Worm (Caenorhabditis elegans) whole organism, mixed stage, embryonic: Measurements from ENCODE around the gene Y57E12B.11.

Experiments used
- M03D4.4 ChIP-seq: sonication (generic microtip); optimal IDR thresholded peaks from 2 replicates; lab custom pipeline; 2017; ENCODE audit warnings: mild to moderate bottlenecking, missing genetic modification characterization, missing compliant biosample characterization
- bed-3 ChIP-seq: fragments of 200-800 bp; sonication (Bioruptor generic); optimal IDR thresholded peaks from 3 replicates; lab custom pipeline; 2018; ENCODE audit warnings: mild to moderate bottlenecking, missing genetic modification characterization, moderate library complexity, missing compliant biosample characterization
- blmp-1 ChIP-seq: fragments of 150-350 bp; optimal IDR thresholded peaks from 2 replicates; lab custom pipeline; 2014; ENCODE audit warnings: missing biosample characterization, missing genetic modification characterization
- ceh-39 ChIP-seq: fragments of 150-350 bp; optimal IDR thresholded peaks from 2 replicates; lab custom pipeline; 2014; ENCODE audit warnings: missing biosample characterization, missing genetic modification characterization
- ceh-43 ChIP-seq: fragments of 200-800 bp; sonication (Bioruptor generic); optimal IDR thresholded peaks from 2 replicates; lab custom pipeline; 2018; ENCODE audit warnings: mild to moderate bottlenecking, missing genetic modification characterization, moderate library complexity, missing compliant biosample characterization
- ceh-83 ChIP-seq: fragments of 200-800 bp; sonication (Bioruptor generic); optimal IDR thresholded peaks from 2 replicates; lab custom pipeline; 2018; ENCODE audit warnings: mild to moderate bottlenecking, missing genetic modification characterization, missing compliant biosample characterization
- ces-1 ChIP-seq: fragments of 150-350 bp; optimal IDR thresholded peaks from 2 replicates; lab custom pipeline; 2014; ENCODE audit warnings: missing biosample characterization, missing genetic modification reagents, missing genetic modification characterization
- cnd-1 ChIP-seq: fragments of 200-800 bp; sonication (Bioruptor generic); optimal IDR thresholded peaks from 2 replicates; lab custom pipeline; 2018; ENCODE audit warnings: mild to moderate bottlenecking, missing genetic modification characterization, missing compliant biosample characterization
- drap-1 ChIP-seq: fragments of 200-800 bp; sonication (Bioruptor generic); optimal IDR thresholded peaks from 3 replicates; lab custom pipeline; 2018; ENCODE audit warnings: mild to moderate bottlenecking, missing genetic modification characterization, missing compliant biosample characterization
- elt-1 ChIP-seq: sonication (generic microtip); optimal IDR thresholded peaks from 2 replicates; lab custom pipeline; 2017; ENCODE audit warnings: missing genetic modification characterization, mild to moderate bottlenecking, missing compliant biosample characterization, antibody characterized with exemption, moderate library complexity, borderline replicate concordance; ENCODE audit not compliant: insufficient read depth
- elt-3 ChIP-seq: fragments of 150-350 bp; optimal IDR thresholded peaks from 2 replicates; lab custom pipeline; 2014; ENCODE audit warnings: missing biosample characterization, missing genetic modification characterization
- flh-1 ChIP-seq: fragments of 200-800 bp; sonication (Bioruptor generic); optimal IDR thresholded peaks from 2 replicates; lab custom pipeline; 2018; ENCODE audit warnings: mild to moderate bottlenecking, missing genetic modification characterization, moderate library complexity, missing compliant biosample characterization
- ham-2 ChIP-seq: fragments of 200-800 bp; sonication (Bioruptor generic); optimal IDR thresholded peaks from 2 replicates; lab custom pipeline; 2018; ENCODE audit warnings: mild to moderate bottlenecking, missing genetic modification characterization, missing compliant biosample characterization
- hlh-1 ChIP-seq: fragments of 150-350 bp; optimal IDR thresholded peaks from 2 replicates; lab custom pipeline; 2014; ENCODE audit warnings: missing biosample characterization, missing genetic modification reagents, missing genetic modification characterization
- lin-13 ChIP-seq: fragments of 150-350 bp; optimal IDR thresholded peaks from 2 replicates; lab custom pipeline; 2014; ENCODE audit warnings: missing biosample characterization, missing genetic modification characterization
- lin-32 ChIP-seq: fragments of 200-800 bp; sonication (Bioruptor generic); optimal IDR thresholded peaks from 2 replicates; lab custom pipeline; 2018; ENCODE audit warnings: mild to moderate bottlenecking, missing genetic modification characterization, missing compliant biosample characterization
- lsy-2 ChIP-seq: fragments of 150-350 bp; optimal IDR thresholded peaks from 2 replicates; lab custom pipeline; 2014; ENCODE audit warnings: missing biosample characterization, missing genetic modification characterization
- mep-1 ChIP-seq: fragments of 150-350 bp; optimal IDR thresholded peaks from 2 replicates; lab custom pipeline; 2017; ENCODE audit warnings: missing biosample characterization, missing genetic modification reagents, missing genetic modification characterization, inconsistent platforms
- mls-2 ChIP-seq: sonication (generic microtip); optimal IDR thresholded peaks from 2 replicates; lab custom pipeline; 2016; ENCODE audit warnings: mild to moderate bottlenecking, missing genetic modification characterization, moderate library complexity, missing compliant biosample characterization
- nhr-12 ChIP-seq: fragments of 150-350 bp; optimal IDR thresholded peaks from 2 replicates; lab custom pipeline; 2014; ENCODE audit warnings: missing biosample characterization, missing genetic modification characterization
- nhr-2 ChIP-seq: fragments of 150-350 bp; optimal IDR thresholded peaks from 2 replicates; lab custom pipeline; 2014; ENCODE audit warnings: missing biosample characterization, missing genetic modification characterization
- nhr-237 ChIP-seq: fragments of 150-350 bp; optimal IDR thresholded peaks from 2 replicates; lab custom pipeline; 2014; ENCODE audit warnings: missing biosample characterization, missing genetic modification characterization
- nhr-28 ChIP-seq: fragments of 150-350 bp; optimal IDR thresholded peaks from 2 replicates; lab custom pipeline; 2014; ENCODE audit warnings: missing biosample characterization, missing genetic modification characterization
- nhr-76 ChIP-seq: sonication (generic microtip); optimal IDR thresholded peaks from 2 replicates; lab custom pipeline; 2017; ENCODE audit warnings: missing biosample characterization, missing genetic modification characterization
- pha-4 ChIP-seq: fragments of 150-350 bp; optimal IDR thresholded peaks from 2 replicates; lab custom pipeline; 2018; ENCODE audit warnings: missing biosample characterization, missing genetic modification reagents, missing genetic modification characterization
- sem-2 ChIP-seq: fragments of 200-800 bp; sonication (Bioruptor generic); optimal IDR thresholded peaks from 2 replicates; lab custom pipeline; 2018; ENCODE audit warnings: mild to moderate bottlenecking, missing genetic modification characterization, missing compliant biosample characterization
- snpc-4 ChIP-seq: fragments of 150-350 bp; optimal IDR thresholded peaks from 2 replicates; lab custom pipeline; 2014; ENCODE audit warnings: missing biosample characterization, missing genetic modification characterization
- sptf-1 ChIP-seq: sonication (generic microtip); optimal IDR thresholded peaks from 2 replicates; lab custom pipeline; 2017; ENCODE audit warnings: mild to moderate bottlenecking, missing genetic modification characterization, moderate library complexity, missing compliant biosample characterization
- tbx-8 ChIP-seq: fragments of 200-800 bp; sonication (Bioruptor generic); optimal IDR thresholded peaks from 2 replicates; lab custom pipeline; 2018; ENCODE audit warnings: mild to moderate bottlenecking, missing genetic modification characterization, moderate library complexity, missing compliant biosample characterization
- unc-120 ChIP-seq: sonication (generic microtip); optimal IDR thresholded peaks from 2 replicates; lab custom pipeline; 2017; ENCODE audit warnings: missing genetic modification characterization, missing compliant biosample characterization; ENCODE audit not compliant: poor library complexity, severe bottlenecking
- unc-39 ChIP-seq: fragments of 150-350 bp; optimal IDR thresholded peaks from 2 replicates; lab custom pipeline; 2014; ENCODE audit warnings: missing biosample characterization, missing genetic modification characterization
- unc-62 ChIP-seq: fragments of 150-350 bp; optimal IDR thresholded peaks from 2 replicates; lab custom pipeline; 2014; ENCODE audit warnings: missing biosample characterization, missing genetic modification reagents, missing genetic modification characterization
- zip-8 ChIP-seq: fragments of 150-350 bp; optimal IDR thresholded peaks from 2 replicates; lab custom pipeline; 2014; ENCODE audit warnings: missing biosample characterization, missing genetic modification characterization
- ztf-11 ChIP-seq: fragments of 150-350 bp; optimal IDR thresholded peaks from 2 replicates; lab custom pipeline; 2014; ENCODE audit warnings: missing biosample characterization, missing genetic modification characterization

The Y57E12B.11 gene

ce11 chrV:6949770-6950169 is at the start of gene Y57E12B.11:
TSS of gene Y57E12B.11 (minus strand) at chrV:6949870.
- TF ChIP-seq nhr-76 (tag; lab: Kevin White, UChicago), result no peak
- TF ChIP-seq pha-4 (tag; lab: Kevin White, UChicago), result no peak
- no peak for TF ChIP-seq ceh-83 (GFP tag; lab: Kevin White, UChicago)
- no peak for TF ChIP-seq ham-2 (GFP tag; lab: Kevin White, UChicago)
- no peak for TF ChIP-seq tbx-8
- TF ChIP-seq cnd-1 (tag; lab: Kevin White, UChicago), result no peak
- no peak for TF ChIP-seq nhr-237 (tag; lab: Kevin White, UChicago)
- no peak for TF ChIP-seq nhr-2 (tag; lab: Kevin White, UChicago)
- TF ChIP-seq ces-1, result no peak
- no peak for TF ChIP-seq ztf-11 (tag; lab: Kevin White, UChicago)
- TF ChIP-seq flh-1 (GFP tag; lab: Kevin White, UChicago), result no peak
- TF ChIP-seq unc-39 (tag; lab: Kevin White, UChicago), result no peak
- TF ChIP-seq blmp-1 (tag; lab: Kevin White, UChicago), result no peak
- no peak for TF ChIP-seq sptf-1 (tag; lab: Kevin White, UChicago)
- no peak for TF ChIP-seq mls-2 (tag; lab: Kevin White, UChicago)
- no peak for TF ChIP-seq snpc-4 (tag; lab: Kevin White, UChicago)
- TF ChIP-seq ceh-43 (GFP tag; lab: Kevin White, UChicago), result no peak
- no peak for TF ChIP-seq M03D4.4 (tag; lab: Kevin White, UChicago)

- TF ChIP-seq zip-8 (tag; lab: Kevin White, UChicago) (no peak), pha-4 (tag; lab: Kevin White, UChicago) (no peak), nhr-237 (tag; lab: Kevin White, UChicago) (no peak), sptf-1 (tag; lab: Kevin White, UChicago) (no peak), unc-62 (GFP tag; lab: Kevin White, UChicago) (no peak), ceh-39 (tag; lab: Kevin White, UChicago) (no peak), lin-13 (no peak), sem-2 (GFP tag; lab: Kevin White, UChicago) (no peak), ztf-11 (tag; lab: Kevin White, UChicago) (no peak), ces-1 (no peak), ceh-83 (GFP tag; lab: Kevin White, UChicago) (no peak), nhr-28 (tag; lab: Kevin White, UChicago) (no peak), nhr-2 (tag; lab: Kevin White, UChicago) (no peak), lsy-2 (tag; lab: Kevin White, UChicago) (no peak), bed-3 (GFP tag; lab: Kevin White, UChicago) (no peak), ham-2 (GFP tag; lab: Kevin White, UChicago) (no peak), mls-2 (tag; lab: Kevin White, UChicago) (no peak), lin-32 (GFP tag; lab: Kevin White, UChicago) (no peak)
Measured at ce11 chrV:6998303-6998884, 48.7 kb upstream of the Y57E12B.11 start, which contains the start of gene nhr-42. TSS of gene nhr-42 (plus strand) at chrV:6998819.

ce11 chrV:6997041-6997552 is 47.4 kb upstream of the Y57E12B.11 start, which contains the start of gene nhr-107:
TSS of gene nhr-107 (minus strand) at chrV:6997091.
- no peak for TF ChIP-seq ztf-11 (tag; lab: Kevin White, UChicago)
- TF ChIP-seq zip-8 (tag; lab: Kevin White, UChicago), result peak; percentile 22
- no peak for TF ChIP-seq drap-1 (GFP tag; lab: Kevin White, UChicago)
- no peak for TF ChIP-seq sptf-1 (tag; lab: Kevin White, UChicago)
- TF ChIP-seq lsy-2 (tag; lab: Kevin White, UChicago), result no peak

DNA sequence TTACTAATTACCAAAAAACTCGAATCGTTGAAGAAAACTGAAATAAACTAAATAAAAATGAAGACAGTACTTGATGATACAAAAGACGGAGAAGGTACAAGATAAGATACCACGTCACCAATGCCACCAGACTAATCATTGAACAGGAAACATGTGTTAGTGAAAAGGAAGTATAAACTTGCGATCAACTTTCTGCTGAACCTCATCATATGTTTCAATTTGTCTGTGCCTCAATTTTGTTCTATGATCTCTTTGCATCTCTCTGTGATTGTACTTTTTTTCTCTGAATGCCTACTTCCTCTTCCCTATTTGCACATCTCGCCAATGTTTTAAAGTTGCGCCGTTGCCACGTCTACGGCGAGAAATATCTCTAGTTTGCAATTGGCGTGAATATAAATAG is 44.3 kb upstream of the Y57E12B.11 start:
- no peak for TF ChIP-seq nhr-12 (tag; lab: Kevin White, UChicago)
- TF ChIP-seq lsy-2 (tag; lab: Kevin White, UChicago), result no peak
- no peak for TF ChIP-seq pha-4 (tag; lab: Kevin White, UChicago)
- no peak for TF ChIP-seq mls-2 (tag; lab: Kevin White, UChicago)
- no peak for TF ChIP-seq ceh-39 (tag; lab: Kevin White, UChicago)
- TF ChIP-seq, all 35 proteins: peak for 0

DNA sequence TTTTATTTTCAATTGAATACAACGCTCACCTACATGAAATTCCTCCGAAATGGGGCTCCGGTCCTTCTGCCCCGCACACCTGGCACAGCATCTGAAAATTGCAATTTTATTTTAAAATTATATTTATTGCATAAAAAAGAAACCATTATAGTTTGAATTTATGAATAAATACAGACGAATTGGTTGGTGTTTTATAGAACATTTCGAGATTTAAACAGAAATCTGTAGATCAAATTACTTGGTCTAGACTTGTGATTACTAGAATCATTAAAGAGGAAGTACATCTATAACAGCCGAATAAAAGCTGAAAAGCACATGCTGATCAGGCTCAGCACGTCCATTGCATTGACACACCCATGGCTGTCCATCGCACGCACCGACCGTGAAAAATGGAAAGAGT is 42.1 kb upstream of the Y57E12B.11 start, which contains the start of gene nhr-162:
nhr-162 (minus strand) TSS at position 101 of the 400 bp plus-strand sequence.
- TF ChIP-seq elt-3 (tag; lab: Kevin White, UChicago) (no peak), nhr-237 (tag; lab: Kevin White, UChicago) (no peak), lin-32 (GFP tag; lab: Kevin White, UChicago) (no peak), pha-4 (tag; lab: Kevin White, UChicago) (no peak), mls-2 (tag; lab: Kevin White, UChicago) (no peak), nhr-76 (tag; lab: Kevin White, UChicago) (no peak), nhr-12 (tag; lab: Kevin White, UChicago) (no peak), hlh-1 (tag; lab: Kevin White, UChicago) (no peak), flh-1 (GFP tag; lab: Kevin White, UChicago) (no peak), blmp-1 (tag; lab: Kevin White, UChicago) (no peak), lin-13 (no peak), mep-1 (tag; lab: Kevin White, UChicago) (no peak), ces-1 (no peak), elt-1 (tag; lab: Kevin White, UChicago) (no peak), unc-62 (GFP tag; lab: Kevin White, UChicago) (no peak), bed-3 (GFP tag; lab: Kevin White, UChicago) (no peak), sptf-1 (tag; lab: Kevin White, UChicago) (no peak), unc-120 (tag; lab: Kevin White, UChicago) (no peak), unc-39 (tag; lab: Kevin White, UChicago) (no peak)
- TF ChIP-seq, all 35 proteins: peak for 0
